Worm (Caenorhabditis elegans) whole organism, midembryonic: Measurements from ENCODE around the gene nhl-1.

Source experiments
- T22C8.4 ChIP-seq: fragments of 200-800 bp; sonication (Bioruptor generic); IDR thresholded peaks from 2 replicates; pipeline ENCODE4 v1.3.6; 2022; ENCODE audit warnings: missing genetic modification characterization, missing compliant biosample characterization
- cog-1 ChIP-seq: sonication (generic microtip); optimal IDR thresholded peaks from 2 replicates; lab custom pipeline; 2016; ENCODE audit warnings: missing genetic modification characterization, missing compliant biosample characterization
- klf-2 ChIP-seq: fragments of 200-800 bp; sonication (Bioruptor generic); conservative IDR thresholded peaks from 2 replicates; pipeline ENCODE4 v1.3.6; 2022; ENCODE audit warnings: missing genetic modification reagents, missing genetic modification characterization, missing compliant biosample characterization
- med-1 ChIP-seq: sonication (generic microtip); optimal IDR thresholded peaks from 2 replicates; lab custom pipeline; 2017; ENCODE audit warnings: missing genetic modification characterization, mild to moderate bottlenecking, missing compliant biosample characterization, antibody characterized with exemption, missing genetic modification reagents; ENCODE audit not compliant: insufficient read depth

DNA sequence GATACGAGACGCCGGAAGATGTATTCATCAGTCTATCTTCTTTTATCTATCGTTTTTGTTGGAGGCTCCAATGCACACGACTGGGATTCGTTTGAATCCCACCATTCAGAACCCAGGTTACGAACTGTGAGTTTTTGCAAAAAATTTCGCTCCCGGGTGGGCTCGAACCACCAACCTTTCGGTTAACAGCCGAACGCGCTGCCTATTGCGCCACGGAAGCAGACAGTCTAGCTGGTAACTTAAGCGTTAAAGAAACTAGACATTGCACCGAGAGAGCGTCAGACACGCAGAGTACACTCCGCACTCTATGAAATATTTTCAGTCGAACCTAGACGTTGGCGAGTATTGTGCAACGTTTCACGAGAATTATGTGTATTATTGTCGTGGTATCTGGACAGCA, 49.6 kb downstream of the nhl-1 start:
- TF ChIP-seq T22C8.4 (GFP tag; lab: Robert Waterston, UW) (peak; percentile 72), cog-1 (tag; lab: Kevin White, UChicago) (no peak), med-1 (GFP tag; lab: Kevin White, UChicago) (no peak), klf-2 (0 out of 2 replicates have a peak, but pooled peaks have one; percentile 59)
